Fruit fly (Drosophila melanogaster) whole organism, embryonic: ENCODE measurements around the gene HIP-R.

Experiments
- Antp ChIP-seq: fragments of 200-800 bp; sonication (Bioruptor generic); optimal IDR thresholded peaks from 3 replicates; lab custom pipeline; 2016; ENCODE audit warnings: missing biosample characterization, missing genetic modification characterization
- CG10209 ChIP-seq: fragments of 200-800 bp; sonication (Bioruptor generic); optimal IDR thresholded peaks from 3 replicates; lab custom pipeline; 2017; ENCODE audit warnings: missing biosample characterization, mild to moderate bottlenecking, missing genetic modification characterization, missing genetic modification reagents
- CG10274 ChIP-seq: fragments of 200-800 bp; sonication (Bioruptor generic); optimal IDR thresholded peaks from 3 replicates; lab custom pipeline; 2017; ENCODE audit warnings: missing biosample characterization, mild to moderate bottlenecking, missing genetic modification characterization
- CG11085 ChIP-seq: fragments of 200-800 bp; sonication (Bioruptor generic); IDR thresholded peaks from 2 replicates; pipeline ENCODE4 v1.3.6; 2022; ENCODE audit warnings: missing biosample characterization, missing genetic modification characterization
- CG12071 ChIP-seq: fragments of 200-800 bp; sonication (Bioruptor generic); optimal IDR thresholded peaks from 3 replicates; lab custom pipeline; 2018; ENCODE audit warnings: missing biosample characterization, mild to moderate bottlenecking, missing genetic modification characterization
- CG12236 ChIP-seq: fragments of 200-800 bp; sonication (Bioruptor generic); optimal IDR thresholded peaks from 2 replicates; lab custom pipeline; 2016; ENCODE audit warnings: missing biosample characterization, missing genetic modification characterization
- CG12299 ChIP-seq: fragments of 200-800 bp; sonication (Bioruptor generic); optimal IDR thresholded peaks from 2 replicates; lab custom pipeline; 2018; ENCODE audit warnings: missing biosample characterization, mild to moderate bottlenecking, missing genetic modification characterization
- CG14050 ChIP-seq: fragments of 200-800 bp; sonication (Bioruptor generic); IDR thresholded peaks from 3 replicates; pipeline ENCODE4 v1.3.6; 2022; ENCODE audit warnings: missing biosample characterization, missing genetic modification characterization
- CG14860 ChIP-seq: fragments of 200-800 bp; sonication (Bioruptor generic); IDR thresholded peaks from 3 replicates; pipeline ENCODE4 v1.3.6; 2022; ENCODE audit warnings: missing biosample characterization, missing genetic modification characterization; ENCODE audit not compliant: partially characterized antibody
- CG15479 ChIP-seq: fragments of 200-800 bp; sonication (Bioruptor generic); optimal IDR thresholded peaks from 3 replicates; lab custom pipeline; 2019; ENCODE audit warnings: missing biosample characterization, mild to moderate bottlenecking, missing genetic modification characterization, moderate library complexity
- CG17802 ChIP-seq: fragments of 200-800 bp; sonication (Bioruptor generic); optimal IDR thresholded peaks from 2 replicates; lab custom pipeline; 2018; ENCODE audit warnings: missing biosample characterization, mild to moderate bottlenecking, missing genetic modification characterization, moderate library complexity
- CG17912 ChIP-seq: fragments of 200-800 bp; sonication (Bioruptor generic); optimal IDR thresholded peaks from 2 replicates; lab custom pipeline; 2018; ENCODE audit warnings: missing biosample characterization, mild to moderate bottlenecking, missing genetic modification characterization
- CG2678 ChIP-seq: fragments of 200-800 bp; sonication (Bioruptor generic); optimal IDR thresholded peaks from 3 replicates; lab custom pipeline; 2019; ENCODE audit warnings: missing biosample characterization, mild to moderate bottlenecking, missing genetic modification characterization, moderate library complexity
- CG4730 ChIP-seq: fragments of 200-800 bp; sonication (Bioruptor generic); IDR thresholded peaks from 2 replicates; pipeline ENCODE4 v1.3.6; 2022; ENCODE audit warnings: missing biosample characterization, missing genetic modification characterization
- CG6791 ChIP-seq: fragments of 200-800 bp; sonication (Bioruptor generic); IDR thresholded peaks from 3 replicates; pipeline ENCODE4 v1.3.6; 2022; ENCODE audit warnings: missing biosample characterization, missing genetic modification characterization; ENCODE audit not compliant: partially characterized antibody
- CG7745 ChIP-seq: fragments of 200-800 bp; sonication (Bioruptor generic); optimal IDR thresholded peaks from 2 replicates; lab custom pipeline; 2018; ENCODE audit warnings: missing biosample characterization, mild to moderate bottlenecking, missing genetic modification characterization, moderate library complexity
- CG9215 ChIP-seq: fragments of 200-800 bp; sonication (Bioruptor generic); IDR thresholded peaks from 2 replicates; pipeline ENCODE4 v1.3.6; 2022; ENCODE audit warnings: missing biosample characterization, missing genetic modification characterization
- CG9817 ChIP-seq: fragments of 200-800 bp; sonication (Bioruptor generic); optimal IDR thresholded peaks from 2 replicates; lab custom pipeline; 2018; ENCODE audit warnings: missing biosample characterization, mild to moderate bottlenecking, missing genetic modification characterization, moderate library complexity
- Dbx ChIP-seq: fragments of 200-800 bp; sonication (Bioruptor generic); IDR thresholded peaks from 3 replicates; pipeline ENCODE4 v1.3.6; 2022; ENCODE audit warnings: missing biosample characterization, missing genetic modification characterization
- Deaf1 ChIP-seq: fragments of 200-800 bp; optimal IDR thresholded peaks from 3 replicates; lab custom pipeline; 2019; ENCODE audit warnings: missing biosample characterization, mild to moderate bottlenecking, missing genetic modification characterization, moderate library complexity
- Doc3 ChIP-seq: fragments of 200-800 bp; sonication (Bioruptor generic); IDR thresholded peaks from 3 replicates; pipeline ENCODE4 v1.3.6; 2022; ENCODE audit warnings: missing biosample characterization, missing genetic modification characterization; ENCODE audit not compliant: partially characterized antibody
- Hand ChIP-seq: fragments of 200-800 bp; sonication (Bioruptor generic); optimal IDR thresholded peaks from 2 replicates; lab custom pipeline; 2017; ENCODE audit warnings: mild to moderate bottlenecking, missing biosample characterization, missing genetic modification reagents, missing genetic modification characterization
- Lhr ChIP-seq: fragments of 200-800 bp; sonication (Bioruptor generic); optimal IDR thresholded peaks from 3 replicates; lab custom pipeline; 2017; ENCODE audit warnings: mild to moderate bottlenecking, missing biosample characterization, missing genetic modification reagents, missing genetic modification characterization
- MESR4 ChIP-seq: fragments of 200-800 bp; sonication (Bioruptor generic); optimal IDR thresholded peaks from 2 replicates; lab custom pipeline; 2018; ENCODE audit warnings: missing biosample characterization, mild to moderate bottlenecking, missing genetic modification characterization, moderate library complexity
- Nf-YA ChIP-seq: fragments of 200-800 bp; sonication (Bioruptor generic); IDR thresholded peaks from 2 replicates; pipeline ENCODE4 v1.3.6; 2022; ENCODE audit warnings: missing biosample characterization, missing genetic modification characterization
- Sry-δ ChIP-seq: fragments of 200-800 bp; sonication (Bioruptor generic); optimal IDR thresholded peaks from 2 replicates; lab custom pipeline; 2016; ENCODE audit warnings: missing biosample characterization, missing genetic modification characterization
- Stat92E ChIP-seq, 3 experiments: fragments of >200 bp in 2 of 3; fragments of 200-800 bp in 1 of 3; sonication (Bioruptor generic) in 1 of 3; optimal IDR thresholded peaks; 2 replicates each; lab custom pipeline; 2017 to 2019; ENCODE audit warnings: missing biosample characterization in 3 of 3, missing genetic modification characterization in 3 of 3, mild to moderate bottlenecking in 1 of 3, moderate library complexity in 1 of 3
- Trl ChIP-seq, 3 experiments: fragments of >200 bp in 2 of 3; fragments of 200-800 bp in 1 of 3; sonication (Bioruptor generic) in 1 of 3; optimal IDR thresholded peaks; 2 replicates in 1 of 3; 3 replicates in 2 of 3; lab custom pipeline; 2016 to 2017; ENCODE audit warnings: missing biosample characterization in 1 of 3, missing genetic modification characterization in 1 of 3
- az2 ChIP-seq: fragments of 200-800 bp; sonication (Bioruptor generic); optimal IDR thresholded peaks from 3 replicates; lab custom pipeline; 2016; ENCODE audit warnings: missing biosample characterization, missing genetic modification characterization
- bab2 ChIP-seq: fragments of 200-800 bp; sonication (Bioruptor generic); optimal IDR thresholded peaks from 2 replicates; lab custom pipeline; 2016; ENCODE audit warnings: missing biosample characterization, missing genetic modification characterization
- cg ChIP-seq: fragments of 200-800 bp; sonication (Bioruptor generic); optimal IDR thresholded peaks from 3 replicates; lab custom pipeline; 2019; ENCODE audit warnings: missing biosample characterization, mild to moderate bottlenecking, missing genetic modification characterization, moderate library complexity
- chif ChIP-seq, 2 experiments: fragments of 200-800 bp; sonication (Bioruptor generic); optimal IDR thresholded peaks; 3 replicates each; lab custom pipeline; 2016; ENCODE audit warnings: missing biosample characterization in 2 of 2, missing genetic modification characterization in 2 of 2
- chinmo ChIP-seq: fragments of 200-800 bp; sonication (Bioruptor generic); IDR thresholded peaks from 4 replicates; pipeline ENCODE4 v1.3.6; 2022; ENCODE audit warnings: missing biosample characterization, missing genetic modification characterization; ENCODE audit not compliant: partially characterized antibody
- corto ChIP-seq: fragments of 200-800 bp; sonication (Bioruptor generic); optimal IDR thresholded peaks from 2 replicates; lab custom pipeline; 2016; ENCODE audit warnings: missing biosample characterization, mild to moderate bottlenecking, missing genetic modification characterization, moderate library complexity
- cwo ChIP-seq: fragments of 200-800 bp; sonication (Bioruptor generic); optimal IDR thresholded peaks from 3 replicates; lab custom pipeline; 2017; ENCODE audit warnings: missing biosample characterization, missing genetic modification characterization, mild to moderate bottlenecking, moderate library complexity, missing genetic modification reagents
- dmrt11E ChIP-seq: fragments of 200-800 bp; sonication (Bioruptor generic); optimal IDR thresholded peaks from 3 replicates; lab custom pipeline; 2018; ENCODE audit warnings: missing biosample characterization, mild to moderate bottlenecking, missing genetic modification characterization, moderate library complexity
- ems ChIP-seq: fragments of 200-800 bp; sonication (Bioruptor generic); optimal IDR thresholded peaks from 3 replicates; lab custom pipeline; 2016; ENCODE audit warnings: missing biosample characterization, missing genetic modification characterization
- ewg ChIP-seq: fragments of 200-800 bp; sonication (Bioruptor generic); optimal IDR thresholded peaks from 3 replicates; lab custom pipeline; 2017; ENCODE audit warnings: mild to moderate bottlenecking, missing biosample characterization, missing genetic modification reagents, missing genetic modification characterization
- kni ChIP-seq: fragments of 200-800 bp; sonication (Bioruptor generic); optimal IDR thresholded peaks from 3 replicates; lab custom pipeline; 2017; ENCODE audit warnings: mild to moderate bottlenecking, missing biosample characterization, missing genetic modification reagents, missing genetic modification characterization
- nerfin-1 ChIP-seq: fragments of 200-800 bp; sonication (Bioruptor generic); optimal IDR thresholded peaks from 3 replicates; lab custom pipeline; 2019; ENCODE audit warnings: missing biosample characterization, mild to moderate bottlenecking, missing genetic modification characterization, moderate library complexity
- oc ChIP-seq: fragments of 200-800 bp; sonication (Bioruptor generic); optimal IDR thresholded peaks from 2 replicates; lab custom pipeline; 2018; ENCODE audit warnings: missing biosample characterization, mild to moderate bottlenecking, missing genetic modification characterization, moderate library complexity
- pros ChIP-seq: fragments of 200-800 bp; sonication (Bioruptor generic); optimal IDR thresholded peaks from 3 replicates; lab custom pipeline; 2019; ENCODE audit warnings: missing biosample characterization, mild to moderate bottlenecking, missing genetic modification characterization, moderate library complexity
- slbo ChIP-seq: fragments of 200-800 bp; sonication (Bioruptor generic); IDR thresholded peaks from 2 replicates; pipeline ENCODE4 v1.3.6; 2022; ENCODE audit warnings: missing biosample characterization, missing genetic modification characterization
- tup ChIP-seq: fragments of 200-800 bp; sonication (Bioruptor generic); optimal IDR thresholded peaks from 2 replicates; lab custom pipeline; 2016; ENCODE audit warnings: missing biosample characterization, mild to moderate bottlenecking, missing genetic modification characterization, moderate library complexity
- unc-4 ChIP-seq: fragments of 200-800 bp; sonication (Bioruptor generic); IDR thresholded peaks from 2 replicates; pipeline ENCODE4 v1.3.6; 2022; ENCODE audit warnings: missing biosample characterization, missing genetic modification characterization; ENCODE audit not compliant: partially characterized antibody
- vnd ChIP-seq: fragments of 200-800 bp; sonication (Bioruptor generic); IDR thresholded peaks from 3 replicates; pipeline ENCODE4 v1.3.6; 2022; ENCODE audit warnings: missing biosample characterization, missing genetic modification characterization; ENCODE audit not compliant: partially characterized antibody

The HIP-R gene

dm6 chrX:3740725-3741440, 48.9 kb upstream of the HIP-R start (continued):
- TF ChIP-seq unc-4 (peak; percentile 49; the same call in 1 of the 2 replicates), corto (GFP tag; lab: Kevin White, UChicago) (peak; percentile 39), Lhr (peak; percentile 75), CG17912 (GFP tag; lab: Kevin White, UChicago) (peak; percentile 50), CG12071 (GFP tag; lab: Kevin White, UChicago) (peak; percentile 11), nerfin-1 (tag; lab: Kevin White, UChicago) (peak; percentile 47), CG12236 (GFP tag; lab: Kevin White, UChicago) (no peak), dmrt11E (no peak), CG10274 (GFP tag; lab: Kevin White, UChicago) (no peak), CG4730 (GFP tag; lab: Robert Waterston, UW) (no peak), slbo (peak; percentile 52), Deaf1 (peak; percentile 70), Stat92E (GFP tag; optimal IDR thresholded peaks at IDR 0.05; lab: Kevin White, UChicago) (peak in 1 of 3 experiments; percentile 26), CG10209 (GFP tag; lab: Kevin White, UChicago) (no peak), ems (GFP tag; lab: Kevin White, UChicago) (no peak), Doc3 (0 out of 3 replicates have a peak, but pooled peaks have one; percentile 30), oc (tag; lab: Kevin White, UChicago) (peak; percentile 35), CG17802 (tag; lab: Kevin White, UChicago) (no peak), Sry-δ (no peak), MESR4 (GFP tag; lab: Kevin White, UChicago) (no peak), chinmo (GFP tag; lab: Robert Waterston, UW) (peak; percentile 100), az2 (GFP tag; lab: Kevin White, UChicago) (no peak), pros (GFP tag; lab: Kevin White, UChicago) (peak; percentile 100), cwo (GFP tag; lab: Kevin White, UChicago) (peak; percentile 52), CG9817 (tag; lab: Kevin White, UChicago) (no peak), CG15479 (peak; percentile 25), CG9215 (no peak), Nf-YA (GFP tag; lab: Robert Waterston, UW) (no peak), CG7745 (peak; percentile 98), bab2 (GFP tag; lab: Kevin White, UChicago) (peak; percentile 11), Antp (GFP tag; lab: Kevin White, UChicago) (peak; percentile 35), ewg (GFP tag; lab: Kevin White, UChicago) (peak; percentile 45), CG2678 (tag; lab: Kevin White, UChicago) (no peak), Trl (optimal IDR thresholded peaks at IDR 0.05; lab: Kevin White, UChicago) (peak; percentile 99), Trl (GFP tag; optimal IDR thresholded peaks at IDR 0.05; lab: Kevin White, UChicago) (peak; percentile 61), CG14050 (GFP tag; lab: Robert Waterston, UW) (no peak), Hand (GFP tag; lab: Kevin White, UChicago) (no peak), tup (GFP tag; lab: Kevin White, UChicago) (no peak), kni (GFP tag; lab: Kevin White, UChicago) (peak; percentile 77), Dbx (GFP tag; lab: Robert Waterston, UW) (no peak; the same call in 2 of the 3 replicates), CG14860 (GFP tag; lab: Robert Waterston, UW) (no peak), CG6791 (GFP tag; lab: Robert Waterston, UW) (peak; percentile 69; the same call in 2 of the 3 replicates), CG11085 (no peak), chif (GFP tag; optimal IDR thresholded peaks at IDR 0.05; lab: Kevin White, UChicago) (no peak), vnd (GFP tag; lab: Robert Waterston, UW) (0 out of 3 replicates have a peak, but pooled peaks have one; percentile 26), CG12299 (tag; lab: Kevin White, UChicago) (peak; percentile 43), cg (GFP tag; lab: Kevin White, UChicago) (peak; percentile 14)
